Fruit fly (Drosophila melanogaster) Kc167 (cell line): Measurements from ENCODE around the gene mRRF2.

Experiments used
- Myc ChIP-seq: fragments of >200 bp; optimal IDR thresholded peaks from 2 replicates; lab custom pipeline; 2017; ENCODE audit warnings: missing external identifiers
- Sin3A ChIP-seq: fragments of >200 bp; optimal IDR thresholded peaks from 2 replicates; lab custom pipeline; 2018; ENCODE audit warnings: missing external identifiers
- h ChIP-seq: fragments of >200 bp; optimal IDR thresholded peaks from 3 replicates; lab custom pipeline; 2018; ENCODE audit warnings: missing external identifiers
- insv ChIP-seq: fragments of >200 bp; optimal IDR thresholded peaks from 3 replicates; lab custom pipeline; 2018; ENCODE audit warnings: missing external identifiers
- psq ChIP-seq: fragments of >200 bp; optimal IDR thresholded peaks from 2 replicates; lab custom pipeline; 2017; ENCODE audit warnings: missing external identifiers
- ttk ChIP-seq: sonication (Bioruptor generic); optimal IDR thresholded peaks from 2 replicates; lab custom pipeline; 2017; ENCODE audit warnings: missing external identifiers

The mRRF2 gene

dm6 chr3R:22634549-22635410, 21.3 kb downstream of the mRRF2 start:
- TF ChIP-seq Sin3A (no peak), ttk (lab: Kevin White, UChicago) (no peak), insv (lab: Kevin White, UChicago) (no peak), psq (lab: Kevin White, UChicago) (no peak), Myc (no peak), h (lab: Kevin White, UChicago) (no peak)

DNA sequence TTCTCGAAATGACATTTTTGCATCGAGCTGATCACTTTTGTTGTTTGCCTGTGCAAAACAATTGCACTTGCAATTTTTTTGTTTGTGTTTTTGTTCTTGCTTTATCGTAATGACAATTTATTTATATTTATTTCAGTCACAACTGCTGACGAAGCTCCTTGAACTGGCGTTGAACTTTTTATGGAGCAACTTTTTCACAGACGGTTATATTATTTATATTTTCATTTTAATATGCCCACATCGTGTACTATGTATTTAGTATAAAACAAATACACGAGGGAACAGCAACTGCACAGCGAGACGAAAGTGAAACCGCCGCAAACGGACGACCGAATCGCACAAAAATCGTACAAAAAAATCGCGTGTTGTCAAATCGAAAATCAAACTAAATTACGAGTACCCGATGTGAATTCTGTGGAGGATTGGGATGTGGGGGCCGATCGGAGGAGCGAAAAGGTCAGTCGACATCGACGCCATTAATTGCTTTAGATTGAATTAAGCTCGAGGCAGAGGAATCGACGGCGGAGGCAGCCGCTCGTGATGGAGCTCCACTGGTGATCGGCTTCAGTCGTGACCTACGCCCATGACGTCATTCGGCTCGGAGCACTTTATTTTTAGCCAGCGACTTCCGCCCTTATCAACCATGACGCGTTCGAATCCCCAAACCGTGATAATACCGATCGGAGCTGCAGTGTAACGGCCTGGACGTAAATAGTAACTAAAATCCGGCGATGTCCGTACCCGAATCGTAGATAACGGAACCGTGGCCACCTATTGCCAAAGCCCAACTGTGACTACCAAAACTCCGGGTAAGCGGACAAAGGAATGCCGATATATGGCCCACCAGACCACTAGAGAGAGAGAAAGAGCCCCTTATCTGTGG, 22.4 kb downstream of the mRRF2 start:
- TF ChIP-seq ttk (lab: Kevin White, UChicago) (no peak), Sin3A (no peak), insv (lab: Kevin White, UChicago) (no peak), h (lab: Kevin White, UChicago) (no peak), psq (lab: Kevin White, UChicago) (no peak), Myc (no peak)

DNA sequence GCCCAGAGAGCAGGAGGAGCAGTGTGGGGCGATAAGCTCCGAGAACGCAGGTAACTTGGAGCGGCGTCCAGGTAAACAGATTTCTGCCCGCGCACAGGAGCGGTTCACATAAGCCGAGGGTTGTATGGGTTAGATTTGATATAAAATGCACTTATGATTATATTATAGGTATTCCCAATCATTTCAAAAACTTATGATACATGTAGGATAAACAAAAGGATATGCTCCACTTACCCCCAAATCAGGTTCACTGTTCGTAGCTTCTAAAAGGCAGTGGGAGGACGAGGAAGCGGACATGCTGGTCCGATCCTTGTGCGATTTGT, 23.0 kb downstream of the mRRF2 start:
- no peak for TF ChIP-seq h (lab: Kevin White, UChicago)
- no peak for TF ChIP-seq Sin3A
- TF ChIP-seq psq (lab: Kevin White, UChicago): no peak
- TF ChIP-seq insv (lab: Kevin White, UChicago): no peak
- no peak for TF ChIP-seq Myc
- TF ChIP-seq ttk (lab: Kevin White, UChicago): no peak

- TF ChIP-seq insv (lab: Kevin White, UChicago) (no peak), ttk (lab: Kevin White, UChicago) (no peak)
Measured at dm6 chr3R:22638604-22639238, 25.2 kb downstream of the mRRF2 start.

- TF ChIP-seq Sin3A (no peak), ttk (lab: Kevin White, UChicago) (no peak), psq (lab: Kevin White, UChicago) (no peak), Myc (no peak), insv (lab: Kevin White, UChicago) (no peak), h (lab: Kevin White, UChicago) (no peak)
Measured at dm6 chr3R:22639239-22639858, 25.9 kb downstream of the mRRF2 start, which contains the start of the genes loco and wake. loco (minus strand) TSS chr3R:22639387. wake (plus strand) TSS chr3R:22639808.

DNA sequence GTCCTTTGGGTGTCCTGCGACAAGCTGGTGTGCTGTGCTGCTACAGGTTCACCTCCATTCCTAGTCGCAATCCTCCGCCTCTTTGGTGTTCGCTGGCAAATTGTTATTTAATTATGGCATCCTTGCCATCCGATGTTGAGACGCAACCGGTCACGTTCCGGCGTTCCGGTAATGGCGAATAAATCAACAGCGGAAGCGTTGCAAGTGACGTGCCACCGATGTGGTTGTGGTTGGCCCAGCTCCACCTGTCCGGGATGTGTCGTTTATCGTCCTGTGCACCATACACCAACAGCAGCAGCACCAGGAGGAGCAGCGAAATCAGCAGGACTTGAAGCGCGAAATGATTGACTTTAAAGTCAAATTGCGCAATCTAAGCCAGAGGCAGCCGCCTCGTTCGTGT, 36.4 kb downstream of the mRRF2 start:
- no peak for TF ChIP-seq Sin3A

dm6 chr3R:22663115-22663514, 49.6 kb downstream of the mRRF2 start:
- no peak for TF ChIP-seq Myc
- TF ChIP-seq insv (lab: Kevin White, UChicago): no peak
- no peak for TF ChIP-seq h (lab: Kevin White, UChicago)

DNA sequence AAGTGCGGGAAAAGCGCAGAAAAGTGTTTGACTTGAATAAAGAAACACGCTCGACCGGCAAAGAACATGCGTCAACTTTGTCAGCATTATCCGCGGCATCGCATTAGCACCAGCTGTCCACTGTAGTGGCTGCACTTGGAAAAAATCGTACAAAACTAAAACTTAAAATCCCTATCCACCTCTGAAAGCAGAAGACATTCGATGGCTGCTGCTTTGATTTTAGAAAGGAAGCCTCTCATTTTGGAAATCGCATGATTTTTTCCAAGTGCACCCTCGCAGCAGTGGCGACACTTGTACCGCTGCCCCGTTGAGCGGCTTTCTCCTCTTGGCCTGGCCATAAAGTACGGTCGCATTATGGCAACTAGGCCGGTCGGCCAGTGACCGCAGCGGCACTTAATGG, 50.8 kb downstream of the mRRF2 start:
- TF ChIP-seq Sin3A (no peak), ttk (lab: Kevin White, UChicago) (no peak), psq (lab: Kevin White, UChicago) (no peak), h (lab: Kevin White, UChicago) (no peak), insv (lab: Kevin White, UChicago) (no peak)
